Worm (Caenorhabditis elegans): ENCODE measurements around the gene T01E8.8.

Gene T01E8.8

ce11 chrII:10250966-10251365 lies 19.9 kb downstream of the T01E8.8 start, which contains the start of gene F54B3.1:
F54B3.1 (plus strand) TSS chrII:10251266.
- TF ChIP-seq unc-86 (tag; optimal IDR thresholded peaks at IDR 0.05), result no peak
- TF ChIP-seq ttx-3 (tag; optimal IDR thresholded peaks at IDR 0.05), result no peak
- TF ChIP-seq ceh-18 (tag; optimal IDR thresholded peaks at IDR 0.05), result no peak
- TF ChIP-seq ceh-34 (tag; optimal IDR thresholded peaks at IDR 0.05), result no peak
- TF ChIP-seq F13H6.1 (tag; optimal IDR thresholded peaks at IDR 0.05), result no peak
- TF ChIP-seq ztf-16 (tag; optimal IDR thresholded peaks at IDR 0.05), result no peak
- no peak for TF ChIP-seq sdc-2 (tag; optimal IDR thresholded peaks at IDR 0.05)
- no peak for TF ChIP-seq fkh-10 (GFP tag; optimal IDR thresholded peaks at IDR 0.05)
- no peak for TF ChIP-seq mec-3 (tag; optimal IDR thresholded peaks at IDR 0.05; ENCODE audit: borderline replicate concordance)
- no peak for TF ChIP-seq Y22D7AL.16 (tag; optimal IDR thresholded peaks at IDR 0.05)
- TF ChIP-seq ref-2 (tag; optimal IDR thresholded peaks at IDR 0.05), result no peak

DNA sequence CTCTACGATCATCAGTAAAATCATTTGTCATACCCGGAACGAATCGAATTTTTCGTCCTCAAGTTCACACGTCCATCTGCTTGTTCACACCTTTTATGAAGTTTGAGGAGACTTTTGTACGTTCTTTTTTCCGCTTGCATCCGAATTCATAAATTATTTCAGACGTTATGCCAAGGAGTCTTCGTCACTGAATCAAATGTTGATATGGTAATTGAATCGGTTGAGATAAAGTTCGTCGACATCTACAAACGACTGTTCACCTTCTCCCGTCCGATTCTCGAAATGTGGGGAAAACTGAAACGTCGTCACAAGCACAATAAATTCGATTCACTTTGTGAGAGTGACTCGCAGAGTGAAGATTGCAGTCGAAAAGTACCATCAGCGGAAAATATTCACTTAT lies 21.0 kb downstream of the T01E8.8 start:
- TF ChIP-seq nfya-1 (tag; optimal IDR thresholded peaks at IDR 0.05) (no peak), mec-3 (tag; optimal IDR thresholded peaks at IDR 0.05; ENCODE audit: borderline replicate concordance) (no peak), C38D4.7 (GFP tag; optimal IDR thresholded peaks at IDR 0.05) (no peak), dve-1 (tag; optimal IDR thresholded peaks at IDR 0.05) (no peak), madf-2 (tag; optimal IDR thresholded peaks at IDR 0.05) (no peak), ceh-6 (GFP tag; optimal IDR thresholded peaks at IDR 0.05) (no peak), T23F11.4 (GFP tag; optimal IDR thresholded peaks at IDR 0.05) (no peak), unc-42 (tag; optimal IDR thresholded peaks at IDR 0.05) (no peak)

ce11 chrII:10261261-10261660 lies 30.2 kb downstream of the T01E8.8 start:
- TF ChIP-seq pha-4 (tag; optimal IDR thresholded peaks at IDR 0.05) (no peak), C38D4.7 (GFP tag; optimal IDR thresholded peaks at IDR 0.05) (no peak), ahr-1 (tag; optimal IDR thresholded peaks at IDR 0.05) (no peak), Y22D7AL.16 (tag; optimal IDR thresholded peaks at IDR 0.05) (no peak), ceh-30 (tag; optimal IDR thresholded peaks at IDR 0.05) (no peak), hlh-30 (tag; optimal IDR thresholded peaks at IDR 0.05; ENCODE audit: insufficient read depth) (no peak), pat-9 (tag; optimal IDR thresholded peaks at IDR 0.05) (no peak), eyg-1 (tag; optimal IDR thresholded peaks at IDR 0.05) (no peak), ceh-6 (GFP tag; optimal IDR thresholded peaks at IDR 0.05) (no peak), F13H6.1 (tag; optimal IDR thresholded peaks at IDR 0.05) (no peak), K09A11.1 (tag; optimal IDR thresholded peaks at IDR 0.05; ENCODE audit: insufficient read depth) (no peak), lin-11 (tag; optimal IDR thresholded peaks at IDR 0.05) (no peak), ceh-19 (GFP tag; optimal IDR thresholded peaks at IDR 0.05) (no peak), ceh-22 (tag; optimal IDR thresholded peaks at IDR 0.05) (no peak), unc-55 (GFP tag; optimal IDR thresholded peaks at IDR 0.05) (no peak), ama-1 (optimal IDR thresholded peaks at IDR 0.05) (no peak), ets-4 (tag; optimal IDR thresholded peaks at IDR 0.05) (no peak), pqm-1 (tag; optimal IDR thresholded peaks at IDR 0.05) (no peak), che-1 (tag; optimal IDR thresholded peaks at IDR 0.05) (no peak), lim-6 (tag; optimal IDR thresholded peaks at IDR 0.05) (no peak)

DNA sequence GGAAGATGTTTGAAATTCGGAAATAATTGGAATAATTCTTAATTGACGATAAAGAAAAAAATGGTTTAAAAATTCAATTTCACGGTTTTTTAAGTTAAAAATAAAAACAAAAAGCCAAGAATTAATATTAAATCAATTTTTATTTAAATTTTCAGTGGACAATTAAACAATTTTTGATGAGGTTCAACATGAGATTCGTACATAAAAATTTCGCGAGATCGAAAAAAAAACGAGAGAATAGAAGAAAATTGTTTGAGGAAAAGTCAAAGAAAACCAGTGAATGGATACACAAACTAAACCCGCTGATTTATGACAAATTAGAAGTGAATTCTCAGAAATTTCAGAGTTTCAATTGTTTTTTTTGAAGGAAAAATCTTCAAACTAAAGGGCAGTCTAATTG lies 39.0 kb downstream of the T01E8.8 start, which contains the start of gene F54B3.2:
TSS of gene F54B3.2 (minus strand) at position 101 of the 400 bp plus-strand sequence.
- TF ChIP-seq ceh-2 (tag; optimal IDR thresholded peaks at IDR 0.05) (no peak), madf-2 (tag; optimal IDR thresholded peaks at IDR 0.05) (no peak), sdc-2 (tag; optimal IDR thresholded peaks at IDR 0.05) (no peak), ceh-19 (GFP tag; optimal IDR thresholded peaks at IDR 0.05) (no peak), pha-4 (tag; optimal IDR thresholded peaks at IDR 0.05) (no peak), lin-11 (tag; optimal IDR thresholded peaks at IDR 0.05) (no peak), sox-4 (tag; optimal IDR thresholded peaks at IDR 0.05) (no peak), F13H6.1 (tag; optimal IDR thresholded peaks at IDR 0.05) (no peak), che-1 (tag; optimal IDR thresholded peaks at IDR 0.05) (no peak), hlh-6 (tag; optimal IDR thresholded peaks at IDR 0.05) (no peak), ceh-14 (tag; optimal IDR thresholded peaks at IDR 0.05) (no peak), ceh-45 (GFP tag; IDR thresholded peaks at IDR 0.05) (no peak), unc-86 (tag; optimal IDR thresholded peaks at IDR 0.05) (no peak), Y22D7AL.16 (tag; optimal IDR thresholded peaks at IDR 0.05) (no peak), odd-2 (tag; optimal IDR thresholded peaks at IDR 0.05) (no peak), syd-9 (tag; optimal IDR thresholded peaks at IDR 0.05) (no peak), ttx-3 (tag; optimal IDR thresholded peaks at IDR 0.05) (no peak)

Measured in whole organism, late embryonic.